Worm (Caenorhabditis elegans): ENCODE results near the gene K09C8.9.

Gene K09C8.9

ce11 chrX:10956972-10957678, 10.5 kb downstream of the K09C8.9 start:
- no peak for TF ChIP-seq pha-4 (GFP tag; IDR thresholded peaks at IDR 0.05)
- TF ChIP-seq pha-4 (tag; optimal IDR thresholded peaks at IDR 0.05): no peak
- TF ChIP-seq dmd-6 (GFP tag; IDR thresholded peaks at IDR 0.05): peak; percentile 89
- TF ChIP-seq hlh-11 (tag; optimal IDR thresholded peaks at IDR 0.05): peak; percentile 11
- TF ChIP-seq nhr-28 (tag; optimal IDR thresholded peaks at IDR 0.05): peak; percentile 45
- no peak for TF ChIP-seq daf-16 (GFP tag; optimal IDR thresholded peaks at IDR 0.05)
- peak; percentile 21 for TF ChIP-seq daf-16 (tag; optimal IDR thresholded peaks at IDR 0.05)
- TF ChIP-seq unc-130 (GFP tag; optimal IDR thresholded peaks at IDR 0.05): no peak
- no peak for TF ChIP-seq tag-97 (GFP tag; IDR thresholded peaks at IDR 0.05)
- TF ChIP-seq daf-19 (GFP tag; conservative IDR thresholded peaks at IDR 0.05): no peak
- TF ChIP-seq lin-29 (GFP tag; IDR thresholded peaks at IDR 0.05): no peak
- no peak for TF ChIP-seq snpc-1.2 (GFP tag; IDR thresholded peaks at IDR 0.05)
- TF ChIP-seq pqm-1 (tag; optimal IDR thresholded peaks at IDR 0.05): peak; percentile 5
- 0 out of 2 replicates have a peak, but pooled peaks have one; percentile 48 for TF ChIP-seq php-3 (GFP tag; IDR thresholded peaks at IDR 0.05)
- TF ChIP-seq tra-1 (GFP tag; IDR thresholded peaks at IDR 0.05): peak; percentile 38; the same call in 1 of the 2 replicates
- TF ChIP-seq skn-1 (tag; optimal IDR thresholded peaks at IDR 0.05): no peak
- TF ChIP-seq dve-1 (tag; optimal IDR thresholded peaks at IDR 0.05; ENCODE audit: insufficient read depth): peak; percentile 38
- no peak for TF ChIP-seq nhr-10 (tag; optimal IDR thresholded peaks at IDR 0.05)
- no peak for TF ChIP-seq unc-39 (tag; optimal IDR thresholded peaks at IDR 0.05)
- TF ChIP-seq aha-1 (tag): no peak
- no peak for TF ChIP-seq lin-15B (tag; optimal IDR thresholded peaks at IDR 0.05)
- no peak for TF ChIP-seq ceh-62 (tag; optimal IDR thresholded peaks at IDR 0.05)
- TF ChIP-seq dmd-8 (GFP tag; IDR thresholded peaks at IDR 0.05): no peak
- TF ChIP-seq arid-1 (GFP tag; conservative IDR thresholded peaks at IDR 0.05): no peak
- TF ChIP-seq R02D3.7 (tag; optimal IDR thresholded peaks at IDR 0.05): no peak
- TF ChIP-seq D1046.2 (GFP tag; IDR thresholded peaks at IDR 0.05): no peak
- TF ChIP-seq F49E8.2 (tag; optimal IDR thresholded peaks at IDR 0.05; ENCODE audit: borderline replicate concordance): no peak
- no peak for TF ChIP-seq mep-1 (tag; optimal IDR thresholded peaks at IDR 0.05)
- TF ChIP-seq dmd-9 (GFP tag; IDR thresholded peaks at IDR 0.05): no peak
- TF ChIP-seq egl-27 (tag; optimal IDR thresholded peaks at IDR 0.05): no peak
- TF ChIP-seq ceh-82 (tag; optimal IDR thresholded peaks at IDR 0.05): no peak
- no peak for TF ChIP-seq zag-1 (tag; optimal IDR thresholded peaks at IDR 0.05)
- peak in 1 of 2 experiments; percentile 92 for TF ChIP-seq unc-62 (GFP tag; optimal IDR thresholded peaks at IDR 0.05 in 1 of 2)
- no peak for TF ChIP-seq unc-62 (tag; optimal IDR thresholded peaks at IDR 0.05)
- TF ChIP-seq nhr-11 (tag; optimal IDR thresholded peaks at IDR 0.05): no peak
- TF ChIP-seq lim-7 (GFP tag; IDR thresholded peaks at IDR 0.05): no peak
- TF ChIP-seq hif-1 (tag; optimal IDR thresholded peaks at IDR 0.05): no peak
- TF ChIP-seq nhr-48 (tag; optimal IDR thresholded peaks at IDR 0.05): peak; percentile 25
- TF ChIP-seq nhr-76 (tag; optimal IDR thresholded peaks at IDR 0.05): no peak
- no peak for TF ChIP-seq jun-1 (tag; optimal IDR thresholded peaks at IDR 0.05)
- no peak for TF ChIP-seq madf-9 (GFP tag; conservative IDR thresholded peaks at IDR 0.05)
- no peak for TF ChIP-seq nhr-42 (GFP tag; IDR thresholded peaks at IDR 0.05)
- no peak for TF ChIP-seq ZK337.2 (GFP tag; IDR thresholded peaks at IDR 0.05)
- no peak for TF ChIP-seq zfp-2 (tag; optimal IDR thresholded peaks at IDR 0.05)
- 0 out of 2 replicates have a peak, but pooled peaks have one; percentile 13 for TF ChIP-seq lin-1 (GFP tag; IDR thresholded peaks at IDR 0.05)
- TF ChIP-seq nhr-6 (tag; optimal IDR thresholded peaks at IDR 0.05): no peak
- TF ChIP-seq spr-1 (tag; optimal IDR thresholded peaks at IDR 0.05): no peak
